Worm (Caenorhabditis elegans) whole organism, midembryonic: ENCODE measurements around the gene mrpl-35.

Experiments
- T22C8.4 ChIP-seq: fragments of 200-800 bp; sonication (Bioruptor generic); IDR thresholded peaks from 2 replicates; pipeline ENCODE4 v1.3.6; 2022; ENCODE audit warnings: missing genetic modification characterization, missing compliant biosample characterization
- cog-1 ChIP-seq: sonication (generic microtip); optimal IDR thresholded peaks from 2 replicates; lab custom pipeline; 2016; ENCODE audit warnings: missing genetic modification characterization, missing compliant biosample characterization
- flt-1 ChIP-seq: fragments of 200-800 bp; sonication (Bioruptor generic); IDR thresholded peaks from 2 replicates; pipeline ENCODE4 v1.3.6; 2022; ENCODE audit warnings: missing genetic modification characterization, missing compliant biosample characterization
- klf-2 ChIP-seq: fragments of 200-800 bp; sonication (Bioruptor generic); conservative IDR thresholded peaks from 2 replicates; pipeline ENCODE4 v1.3.6; 2022; ENCODE audit warnings: missing genetic modification reagents, missing genetic modification characterization, missing compliant biosample characterization
- med-1 ChIP-seq: sonication (generic microtip); optimal IDR thresholded peaks from 2 replicates; lab custom pipeline; 2017; ENCODE audit warnings: missing genetic modification characterization, mild to moderate bottlenecking, missing compliant biosample characterization, antibody characterized with exemption, missing genetic modification reagents; ENCODE audit not compliant: insufficient read depth
- ref-1 ChIP-seq: fragments of 200-800 bp; sonication (Bioruptor generic); conservative IDR thresholded peaks from 2 replicates; pipeline ENCODE4 v1.3.6; 2022; ENCODE audit warnings: missing genetic modification reagents, missing genetic modification characterization, missing compliant biosample characterization
- tab-1 ChIP-seq: fragments of 200-800 bp; sonication (Bioruptor generic); IDR thresholded peaks from 2 replicates; pipeline ENCODE4 v1.3.6; 2022; ENCODE audit warnings: missing genetic modification characterization, missing compliant biosample characterization
- ztf-23 ChIP-seq: fragments of 200-800 bp; sonication (Bioruptor generic); IDR thresholded peaks from 2 replicates; pipeline ENCODE4 v1.3.6; 2022; ENCODE audit warnings: missing genetic modification reagents, missing genetic modification characterization, missing compliant biosample characterization
- ztf-29 ChIP-seq: fragments of 200-800 bp; sonication (Bioruptor generic); IDR thresholded peaks from 2 replicates; pipeline ENCODE4 v1.3.6; 2022; ENCODE audit warnings: missing genetic modification reagents, missing genetic modification characterization, missing compliant biosample characterization

mrpl-35 gene

ce11 chrIII:3553349-3553748 lies 43.3 kb downstream of the mrpl-35 start, which contains the start of gene C54C6.4:
Gene C54C6.4, plus strand, starts transcription at chrIII:3553649.
- no peak for TF ChIP-seq tab-1 (GFP tag; lab: Robert Waterston, UW)
- TF ChIP-seq ztf-23 (GFP tag; lab: Robert Waterston, UW) = no peak
- TF ChIP-seq med-1 (GFP tag; lab: Kevin White, UChicago) = no peak
- TF ChIP-seq flt-1 (GFP tag; lab: Robert Waterston, UW) = no peak
- TF ChIP-seq klf-2 (GFP tag; lab: Robert Waterston, UW) = no peak
- TF ChIP-seq T22C8.4 = no peak

ce11 chrIII:3560235-3560634 lies 50.2 kb downstream of the mrpl-35 start:
- no peak for TF ChIP-seq med-1 (GFP tag; lab: Kevin White, UChicago)
- TF ChIP-seq tab-1 (GFP tag; lab: Robert Waterston, UW) = no peak
- TF ChIP-seq ref-1 = no peak
- no peak for TF ChIP-seq flt-1 (GFP tag; lab: Robert Waterston, UW)
- TF ChIP-seq klf-2 (GFP tag; lab: Robert Waterston, UW) = no peak
- TF ChIP-seq T22C8.4 = no peak
- no peak for TF ChIP-seq cog-1 (tag; lab: Kevin White, UChicago)
- no peak for TF ChIP-seq ztf-23 (GFP tag; lab: Robert Waterston, UW)
- no peak for TF ChIP-seq ztf-29 (GFP tag; lab: Robert Waterston, UW)
